Fruit fly (Drosophila melanogaster): ENCODE data around the gene Saf-B.

Gene Saf-B

dm6 chr3R:24787042-24787565 lies 30.2 kb upstream of the Saf-B start, which contains the start of gene CG5805 (continued):
- TF ChIP-seq abd-A (tag; optimal IDR thresholded peaks at IDR 0.05) (no peak), Gsc (GFP tag; IDR thresholded peaks at IDR 0.05) (no peak), tgo (GFP tag; IDR thresholded peaks at IDR 0.05) (peak; percentile 85), bsh (GFP tag; optimal IDR thresholded peaks at IDR 0.05) (peak in 1 of 2 experiments; percentile 72), sim (GFP tag; IDR thresholded peaks at IDR 0.05) (peak; percentile 48; the same call in 1 of the 2 replicates), CG10543 (GFP tag; optimal IDR thresholded peaks at IDR 0.05) (peak; percentile 86), CG11247 (GFP tag; IDR thresholded peaks at IDR 0.05) (peak; percentile 79), HHEX (GFP tag; optimal IDR thresholded peaks at IDR 0.05) (peak; percentile 93), CG34422 (GFP tag; IDR thresholded peaks at IDR 0.05) (peak; percentile 78; the same call in 2 of the 3 replicates), her (GFP tag; optimal IDR thresholded peaks at IDR 0.05) (peak; percentile 41), aop (GFP tag; IDR thresholded peaks at IDR 0.05) (no peak), pho (GFP tag; optimal IDR thresholded peaks at IDR 0.05) (peak; percentile 76), CG3281 (GFP tag; optimal IDR thresholded peaks at IDR 0.05) (peak; percentile 92), run (tag; optimal IDR thresholded peaks at IDR 0.05) (peak; percentile 31), Dek (tag; optimal IDR thresholded peaks at IDR 0.05) (peak; percentile 72), gsb-n (tag; optimal IDR thresholded peaks at IDR 0.05) (peak; percentile 55), NFAT (GFP tag; IDR thresholded peaks at IDR 0.05) (peak; percentile 78), Fer1 (GFP tag; optimal IDR thresholded peaks at IDR 0.05) (peak; percentile 91), zfh2 (GFP tag; optimal IDR thresholded peaks at IDR 0.05) (peak; percentile 61), CHES-1-like (GFP tag; optimal IDR thresholded peaks at IDR 0.05) (peak; percentile 75), Med (GFP tag) (peak; percentile 98), tap (tag; optimal IDR thresholded peaks at IDR 0.05) (peak; percentile 66), vvl (GFP tag; IDR thresholded peaks at IDR 0.05) (peak; percentile 87), Ptx1 (GFP tag; IDR thresholded peaks at IDR 0.05) (peak; percentile 81), psq (GFP tag; optimal IDR thresholded peaks at IDR 0.05) (peak; percentile 68), CG15011 (GFP tag; optimal IDR thresholded peaks at IDR 0.05) (peak; percentile 79), klu (GFP tag; IDR thresholded peaks at IDR 0.05) (peak; percentile 54; the same call in 1 of the 2 replicates), CG15269 (tag; optimal IDR thresholded peaks at IDR 0.05) (peak; percentile 78), ttk (GFP tag; IDR thresholded peaks at IDR 0.05) (peak; percentile 81), CG14014 (GFP tag; IDR thresholded peaks at IDR 0.05) (peak; percentile 71), Trl (optimal IDR thresholded peaks at IDR 0.05) (peak in 1 of 2 experiments; percentile 18), Trl (GFP tag; optimal IDR thresholded peaks at IDR 0.05) (peak; percentile 71), luna (GFP tag; optimal IDR thresholded peaks at IDR 0.05) (peak; percentile 67), Dip3 (GFP tag; optimal IDR thresholded peaks at IDR 0.05) (peak; percentile 69), CG7839 (tag; optimal IDR thresholded peaks at IDR 0.05) (peak; percentile 81), Hmx (GFP tag; optimal IDR thresholded peaks at IDR 0.05) (no peak), CG4617 (GFP tag; optimal IDR thresholded peaks at IDR 0.05; ENCODE audit: borderline replicate concordance) (peak; percentile 91), jigr1 (GFP tag; IDR thresholded peaks at IDR 0.05) (no peak), mld (GFP tag; IDR thresholded peaks at IDR 0.05; ENCODE audit: partially characterized antibody) (no peak), ken (GFP tag; IDR thresholded peaks at IDR 0.05) (peak; percentile 89), grau (tag; optimal IDR thresholded peaks at IDR 0.05) (peak; percentile 74), CG4854 (GFP tag; optimal IDR thresholded peaks at IDR 0.05) (peak; percentile 83), CG17328 (GFP tag; IDR thresholded peaks at IDR 0.05) (peak; percentile 89), ab (GFP tag; optimal IDR thresholded peaks at IDR 0.05) (no peak), danr (GFP tag; IDR thresholded peaks at IDR 0.05) (peak; percentile 59; the same call in 1 of the 2 replicates), Antp (GFP tag; optimal IDR thresholded peaks at IDR 0.05) (peak; percentile 21), Oaz (GFP tag; IDR thresholded peaks at IDR 0.05) (peak; percentile 55), h (optimal IDR thresholded peaks at IDR 0.05) (no peak), C15 (GFP tag; IDR thresholded peaks at IDR 0.05) (peak; percentile 78; the same call in 2 of the 3 replicates), nerfin-1 (tag; optimal IDR thresholded peaks at IDR 0.05) (peak; percentile 75), Nf-YB (GFP tag; optimal IDR thresholded peaks at IDR 0.05) (no peak), sr (GFP tag; IDR thresholded peaks at IDR 0.05) (peak; percentile 81)

Data from whole organism, embryonic.